Fruit fly (Drosophila melanogaster) whole organism, embryonic: ENCODE results near the gene CG44174.

Experiments used
- Ada2b ChIP-seq: fragments of 200-800 bp; sonication (Bioruptor generic); IDR thresholded peaks from 2 replicates; pipeline ENCODE4 v1.3.6; 2022; ENCODE audit warnings: missing biosample characterization, missing genetic modification characterization
- CG11093 ChIP-seq: fragments of 200-800 bp; sonication (Bioruptor generic); IDR thresholded peaks from 3 replicates; pipeline ENCODE4 v1.3.6; 2022; ENCODE audit warnings: missing biosample characterization, missing genetic modification characterization
- CG12659 ChIP-seq: fragments of 200-800 bp; sonication (Bioruptor generic); optimal IDR thresholded peaks from 3 replicates; lab custom pipeline; 2017; ENCODE audit warnings: mild to moderate bottlenecking, missing biosample characterization, missing genetic modification reagents, missing genetic modification characterization
- CG12744 ChIP-seq: fragments of 200-800 bp; sonication (Bioruptor generic); optimal IDR thresholded peaks from 2 replicates; lab custom pipeline; 2016; ENCODE audit warnings: missing biosample characterization, missing genetic modification characterization
- CG16813 ChIP-seq: fragments of 200-800 bp; sonication (Bioruptor generic); IDR thresholded peaks from 3 replicates; pipeline ENCODE4 v1.3.6; 2022; ENCODE audit warnings: missing biosample characterization, missing genetic modification characterization; ENCODE audit not compliant: partially characterized antibody
- CG17186 ChIP-seq: fragments of 200-800 bp; sonication (Bioruptor generic); optimal IDR thresholded peaks from 3 replicates; lab custom pipeline; 2017; ENCODE audit warnings: missing biosample characterization, missing genetic modification reagents, missing genetic modification characterization
- CG1792 ChIP-seq: fragments of 200-800 bp; sonication (Bioruptor generic); optimal IDR thresholded peaks from 2 replicates; lab custom pipeline; 2016; ENCODE audit warnings: missing biosample characterization, missing genetic modification characterization
- CG18011 ChIP-seq: fragments of 200-800 bp; sonication (Bioruptor generic); optimal IDR thresholded peaks from 2 replicates; lab custom pipeline; 2017; ENCODE audit warnings: missing biosample characterization, missing genetic modification characterization, mild to moderate bottlenecking, moderate library complexity, missing genotype
- CG2202 ChIP-seq: fragments of 200-800 bp; sonication (Bioruptor generic); optimal IDR thresholded peaks from 2 replicates; lab custom pipeline; 2018; ENCODE audit warnings: missing biosample characterization, mild to moderate bottlenecking, missing genetic modification characterization
- CG32772 ChIP-seq: fragments of 200-800 bp; sonication (Bioruptor generic); IDR thresholded peaks from 2 replicates; pipeline ENCODE4 v1.3.6; 2022; ENCODE audit warnings: missing biosample characterization, missing genetic modification characterization
- CG43689 ChIP-seq: fragments of 200-800 bp; sonication (Bioruptor generic); IDR thresholded peaks from 2 replicates; pipeline ENCODE4 v1.3.6; 2022; ENCODE audit warnings: missing biosample characterization, missing genetic modification characterization
- CG4424 ChIP-seq: fragments of 200-800 bp; sonication (Bioruptor generic); optimal IDR thresholded peaks from 3 replicates; lab custom pipeline; 2016; ENCODE audit warnings: missing biosample characterization, missing genetic modification characterization
- CG4617 ChIP-seq: fragments of 200-800 bp; sonication (Bioruptor generic); optimal IDR thresholded peaks from 3 replicates; lab custom pipeline; 2016; ENCODE audit warnings: missing biosample characterization, missing genetic modification characterization, borderline replicate concordance
- CG4707 ChIP-seq: fragments of 200-800 bp; sonication (Bioruptor generic); optimal IDR thresholded peaks from 2 replicates; lab custom pipeline; 2018; ENCODE audit warnings: missing biosample characterization, mild to moderate bottlenecking, missing genetic modification characterization, moderate library complexity
- GATAe ChIP-seq: fragments of 200-800 bp; sonication (Bioruptor generic); conservative IDR thresholded peaks from 2 replicates; pipeline ENCODE4 v1.3.6; 2022; ENCODE audit warnings: missing biosample characterization, missing genetic modification characterization
- HLH54F ChIP-seq: fragments of 200-800 bp; sonication (Bioruptor generic); optimal IDR thresholded peaks from 3 replicates; lab custom pipeline; 2016; ENCODE audit warnings: missing biosample characterization, missing genetic modification characterization
- Hr51 ChIP-seq, 2 experiments: fragments of 200-800 bp; sonication (Bioruptor generic); optimal IDR thresholded peaks; 2 replicates in 1 of 2; 3 replicates in 1 of 2; lab custom pipeline; 2016 to 2018; ENCODE audit warnings: missing biosample characterization in 2 of 2, missing genetic modification characterization in 2 of 2, mild to moderate bottlenecking in 1 of 2, moderate library complexity in 1 of 2
- Lim3 ChIP-seq: fragments of 200-800 bp; sonication (Bioruptor generic); IDR thresholded peaks from 2 replicates; pipeline ENCODE4 v1.3.6; 2022; ENCODE audit warnings: missing biosample characterization, missing genetic modification characterization
- MBD-R2 ChIP-seq: fragments of 200-800 bp; sonication (Bioruptor generic); IDR thresholded peaks from 2 replicates; pipeline ENCODE4 v1.3.6; 2022; ENCODE audit warnings: missing biosample characterization, missing genetic modification characterization
- Opbp ChIP-seq: fragments of 200-800 bp; sonication (Bioruptor generic); IDR thresholded peaks from 3 replicates; pipeline ENCODE4 v1.3.6; 2022; ENCODE audit warnings: missing biosample characterization, missing genetic modification characterization; ENCODE audit not compliant: partially characterized antibody
- Rfx ChIP-seq: fragments of 200-800 bp; sonication (Bioruptor generic); IDR thresholded peaks from 2 replicates; pipeline ENCODE4 v1.3.6; 2022; ENCODE audit warnings: missing biosample characterization, missing genetic modification characterization
- Scr ChIP-seq: fragments of 200-800 bp; sonication (Bioruptor generic); IDR thresholded peaks from 2 replicates; pipeline ENCODE4 v1.3.6; 2022; ENCODE audit warnings: missing biosample characterization, missing genetic modification characterization; ENCODE audit not compliant: partially characterized antibody
- Sry-β ChIP-seq: fragments of 200-800 bp; sonication (Bioruptor generic); optimal IDR thresholded peaks from 2 replicates; lab custom pipeline; 2018; ENCODE audit warnings: missing biosample characterization, mild to moderate bottlenecking, missing genetic modification characterization, moderate library complexity
- aop ChIP-seq: fragments of 200-800 bp; sonication (Bioruptor generic); IDR thresholded peaks from 2 replicates; pipeline ENCODE4 v1.3.6; 2022; ENCODE audit warnings: missing biosample characterization, missing genetic modification characterization
- ara ChIP-seq: fragments of 200-800 bp; sonication (Bioruptor generic); IDR thresholded peaks from 2 replicates; pipeline ENCODE4 v1.3.6; 2022; ENCODE audit warnings: missing biosample characterization, missing genetic modification characterization
- ase ChIP-seq: fragments of 200-800 bp; sonication (Bioruptor generic); IDR thresholded peaks from 3 replicates; pipeline ENCODE4 v1.3.6; 2022; ENCODE audit warnings: missing biosample characterization, missing genetic modification characterization
- cad ChIP-seq: fragments of >200 bp; optimal IDR thresholded peaks from 2 replicates; lab custom pipeline; 2017; ENCODE audit warnings: missing biosample characterization, missing genetic modification characterization
- cg ChIP-seq: fragments of 200-800 bp; sonication (Bioruptor generic); optimal IDR thresholded peaks from 3 replicates; lab custom pipeline; 2019; ENCODE audit warnings: missing biosample characterization, mild to moderate bottlenecking, missing genetic modification characterization, moderate library complexity
- croc ChIP-seq: fragments of 200-800 bp; sonication (Bioruptor generic); conservative IDR thresholded peaks from 3 replicates; pipeline ENCODE4 v1.3.6; 2022; ENCODE audit warnings: missing biosample characterization, missing genetic modification characterization
- dmrt11E ChIP-seq: fragments of 200-800 bp; sonication (Bioruptor generic); optimal IDR thresholded peaks from 3 replicates; lab custom pipeline; 2018; ENCODE audit warnings: missing biosample characterization, mild to moderate bottlenecking, missing genetic modification characterization, moderate library complexity
- dmrt99B ChIP-seq: fragments of 200-800 bp; sonication (Bioruptor generic); optimal IDR thresholded peaks from 2 replicates; lab custom pipeline; 2018; ENCODE audit warnings: missing biosample characterization, mild to moderate bottlenecking, missing genetic modification characterization, moderate library complexity
- dysf ChIP-seq: fragments of 200-800 bp; sonication (Bioruptor generic); IDR thresholded peaks from 3 replicates; pipeline ENCODE4 v1.3.6; 2022; ENCODE audit warnings: missing biosample characterization, missing genetic modification characterization
- eve ChIP-seq, 2 experiments: fragments of >200 bp; optimal IDR thresholded peaks; 2 replicates each; lab custom pipeline; 2017; ENCODE audit warnings: missing biosample characterization in 2 of 2, missing genetic modification characterization in 2 of 2
- fd96Cb ChIP-seq: fragments of 200-800 bp; sonication (Bioruptor generic); optimal IDR thresholded peaks from 2 replicates; lab custom pipeline; 2018; ENCODE audit warnings: missing biosample characterization, mild to moderate bottlenecking, missing genetic modification characterization, moderate library complexity
- fu2 ChIP-seq: fragments of 200-800 bp; sonication (Bioruptor generic); optimal IDR thresholded peaks from 2 replicates; lab custom pipeline; 2016; ENCODE audit warnings: missing biosample characterization, missing genetic modification characterization
- her ChIP-seq: fragments of 200-800 bp; sonication (Bioruptor generic); optimal IDR thresholded peaks from 2 replicates; lab custom pipeline; 2016; ENCODE audit warnings: missing biosample characterization, missing genetic modification characterization
- klu ChIP-seq: fragments of 200-800 bp; sonication (Bioruptor generic); IDR thresholded peaks from 2 replicates; pipeline ENCODE4 v1.3.6; 2022; ENCODE audit warnings: missing biosample characterization, missing genetic modification characterization
- lilli ChIP-seq: fragments of 200-800 bp; sonication (Bioruptor generic); optimal IDR thresholded peaks from 3 replicates; lab custom pipeline; 2016; ENCODE audit warnings: missing biosample characterization, missing genetic modification characterization
- mam ChIP-seq: fragments of 200-800 bp; sonication (Bioruptor generic); optimal IDR thresholded peaks from 3 replicates; lab custom pipeline; 2016; ENCODE audit warnings: missing biosample characterization, missing genetic modification characterization
- nerfin-1 ChIP-seq: fragments of 200-800 bp; sonication (Bioruptor generic); optimal IDR thresholded peaks from 3 replicates; lab custom pipeline; 2019; ENCODE audit warnings: missing biosample characterization, mild to moderate bottlenecking, missing genetic modification characterization, moderate library complexity
- nmo ChIP-seq: fragments of 200-800 bp; sonication (Bioruptor generic); optimal IDR thresholded peaks from 2 replicates; lab custom pipeline; 2018; ENCODE audit warnings: missing biosample characterization, mild to moderate bottlenecking, missing genetic modification characterization, moderate library complexity
- org-1 ChIP-seq: fragments of 200-800 bp; sonication (Bioruptor generic); optimal IDR thresholded peaks from 2 replicates; lab custom pipeline; 2017; ENCODE audit warnings: missing biosample characterization, missing genetic modification characterization
- pnt ChIP-seq: fragments of 200-800 bp; sonication (Bioruptor generic); optimal IDR thresholded peaks from 3 replicates; lab custom pipeline; 2016; ENCODE audit warnings: missing biosample characterization, missing genetic modification characterization
- prd ChIP-seq, 3 experiments: fragments of >200 bp in 2 of 3; fragments of 200-800 bp in 1 of 3; sonication (Bioruptor generic) in 1 of 3; optimal IDR thresholded peaks in 2 of 3; IDR thresholded peaks in 1 of 3; 2 replicates in 2 of 3; 3 replicates in 1 of 3; pipeline versions ENCODE4 v1.3.6 to Lab custom; 2017 to 2022; ENCODE audit warnings: missing biosample characterization in 1 of 3, missing genetic modification characterization in 1 of 3
- sug ChIP-seq: fragments of 200-800 bp; optimal IDR thresholded peaks from 2 replicates; lab custom pipeline; 2019; ENCODE audit warnings: missing biosample characterization, mild to moderate bottlenecking, missing genetic modification characterization, moderate library complexity
- tap ChIP-seq: fragments of 200-800 bp; optimal IDR thresholded peaks from 3 replicates; lab custom pipeline; 2019; ENCODE audit warnings: missing biosample characterization, mild to moderate bottlenecking, missing genetic modification characterization, moderate library complexity
- toy ChIP-seq: fragments of 200-800 bp; sonication (Bioruptor generic); IDR thresholded peaks from 2 replicates; pipeline ENCODE4 v1.3.6; 2022; ENCODE audit warnings: missing biosample characterization, missing genetic modification characterization
- vvl ChIP-seq: fragments of 200-800 bp; sonication (Bioruptor generic); IDR thresholded peaks from 2 replicates; pipeline ENCODE4 v1.3.6; 2022; ENCODE audit warnings: missing biosample characterization, missing genetic modification characterization
- zfh2 ChIP-seq: fragments of 200-800 bp; sonication (Bioruptor generic); optimal IDR thresholded peaks from 2 replicates; lab custom pipeline; 2016; ENCODE audit warnings: missing biosample characterization, missing genetic modification characterization

Gene CG44174

DNA sequence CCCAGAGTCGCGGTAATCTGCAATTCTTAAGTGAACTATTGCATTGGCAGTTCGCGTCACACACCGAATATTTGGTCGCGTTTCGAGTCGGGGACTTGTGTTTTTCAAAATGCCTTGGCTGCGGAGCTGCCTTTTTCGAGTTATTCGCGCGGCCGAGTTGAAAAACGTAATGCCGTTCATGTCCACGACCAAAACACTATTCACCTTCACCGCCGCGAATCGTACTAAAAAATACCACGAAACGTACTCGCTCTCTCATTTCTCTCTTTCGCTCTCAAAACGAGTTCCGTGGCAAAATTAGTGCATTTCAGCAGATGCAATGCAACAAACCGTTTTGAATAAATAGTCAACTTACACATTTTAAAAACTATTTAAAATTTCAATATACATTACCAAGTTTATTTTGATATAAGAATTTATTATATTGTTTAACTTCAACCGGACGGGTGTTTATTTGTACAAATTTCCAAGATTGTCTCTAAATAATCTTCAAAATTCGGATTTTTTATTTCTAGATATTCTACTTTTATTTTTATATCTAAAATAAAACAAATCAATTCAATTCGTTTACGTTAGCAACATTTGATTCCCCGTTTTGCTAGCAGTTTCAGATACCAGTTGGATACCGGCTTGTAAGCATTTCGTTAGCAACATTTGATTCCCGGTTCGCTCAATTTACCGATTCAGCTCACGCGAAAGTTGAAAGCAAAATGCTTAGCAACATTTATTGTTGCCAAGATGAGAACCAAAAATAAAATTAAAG lies 28.7 kb upstream of the CG44174 start, which contains the start of gene Delta (continued):
- TF ChIP-seq toy (GFP tag; lab: Robert Waterston, UW): no peak
- TF ChIP-seq CG32772 (GFP tag; lab: Robert Waterston, UW): no peak
- TF ChIP-seq Hr51 (GFP tag; optimal IDR thresholded peaks at IDR 0.05; lab: Kevin White, UChicago): no peak
- no peak for TF ChIP-seq lilli (GFP tag; lab: Kevin White, UChicago)
- TF ChIP-seq CG4617 (GFP tag; lab: Kevin White, UChicago): no peak
- peak; percentile 1 for TF ChIP-seq CG2202 (tag; lab: Kevin White, UChicago)
- TF ChIP-seq Ada2b (GFP tag; lab: Robert Waterston, UW): no peak
- TF ChIP-seq klu: no peak
- TF ChIP-seq vvl: no peak; the same call in 1 of the 2 replicates
- no peak for TF ChIP-seq GATAe (GFP tag; lab: Robert Waterston, UW)
- peak; percentile 0 for TF ChIP-seq nmo (GFP tag; lab: Kevin White, UChicago)
- no peak for TF ChIP-seq dmrt99B
- TF ChIP-seq CG12659 (GFP tag; lab: Kevin White, UChicago): peak; percentile 5
- TF ChIP-seq CG16813: peak; percentile 26; the same call in 1 of the 3 replicates
- TF ChIP-seq Rfx (GFP tag; lab: Robert Waterston, UW): no peak
- TF ChIP-seq nerfin-1 (tag; lab: Kevin White, UChicago): peak; percentile 13
- peak in 1 of 2 experiments; percentile 17 for TF ChIP-seq eve (GFP tag; optimal IDR thresholded peaks at IDR 0.05; lab: Kevin White, UChicago)
- no peak for TF ChIP-seq CG43689 (GFP tag; lab: Robert Waterston, UW)
- no peak for TF ChIP-seq CG18011
- TF ChIP-seq sug (tag; lab: Kevin White, UChicago): no peak
- no peak for TF ChIP-seq ase
- no peak for TF ChIP-seq Sry-β (GFP tag; lab: Kevin White, UChicago)
- no peak for TF ChIP-seq CG1792 (GFP tag; lab: Kevin White, UChicago)
- TF ChIP-seq prd (optimal IDR thresholded peaks at IDR 0.05; lab: Kevin White, UChicago): no peak
- TF ChIP-seq prd (GFP tag; IDR thresholded peaks at IDR 0.05; lab: Robert Waterston, UW): no peak
- TF ChIP-seq zfh2 (GFP tag; lab: Kevin White, UChicago): no peak
- TF ChIP-seq Opbp (GFP tag; lab: Robert Waterston, UW): peak; percentile 66; the same call in 2 of the 3 replicates
- TF ChIP-seq CG11093 (GFP tag; lab: Robert Waterston, UW): no peak
- TF ChIP-seq HLH54F (GFP tag; lab: Kevin White, UChicago): no peak
- no peak for TF ChIP-seq Lim3 (GFP tag; lab: Robert Waterston, UW)
- peak; percentile 34 for TF ChIP-seq CG4707 (GFP tag; lab: Kevin White, UChicago)
- TF ChIP-seq pnt (GFP tag; lab: Kevin White, UChicago): no peak
- peak; percentile 37; the same call in 1 of the 2 replicates for TF ChIP-seq ara (GFP tag; lab: Robert Waterston, UW)
- no peak for TF ChIP-seq tap (tag; lab: Kevin White, UChicago)
- no peak for TF ChIP-seq CG12744
- no peak for TF ChIP-seq cg
- TF ChIP-seq dysf: no peak
- TF ChIP-seq her (GFP tag; lab: Kevin White, UChicago): no peak
- no peak for TF ChIP-seq dmrt11E (tag; lab: Kevin White, UChicago)
- no peak for TF ChIP-seq croc (GFP tag; lab: Robert Waterston, UW)
- no peak for TF ChIP-seq mam (GFP tag; lab: Kevin White, UChicago)
- no peak for TF ChIP-seq cad (GFP tag; lab: Kevin White, UChicago)
- TF ChIP-seq MBD-R2 (GFP tag; lab: Robert Waterston, UW): no peak
- TF ChIP-seq CG4424 (GFP tag; lab: Kevin White, UChicago): no peak
- no peak for TF ChIP-seq CG17186 (GFP tag; lab: Kevin White, UChicago)
- TF ChIP-seq fu2 (GFP tag; lab: Kevin White, UChicago): no peak
- TF ChIP-seq org-1 (GFP tag; lab: Kevin White, UChicago): no peak
- peak; percentile 33; the same call in 1 of the 2 replicates for TF ChIP-seq aop
- TF ChIP-seq fd96Cb: no peak
- TF ChIP-seq Scr: no peak; the same call in 1 of the 2 replicates
